Fruit fly (Drosophila melanogaster): Measurements from ENCODE around the gene CG34456.
A peak's percentile ranks its signal among the peaks of the same experiment; 100 is the strongest.

Gene CG34456

DNA sequence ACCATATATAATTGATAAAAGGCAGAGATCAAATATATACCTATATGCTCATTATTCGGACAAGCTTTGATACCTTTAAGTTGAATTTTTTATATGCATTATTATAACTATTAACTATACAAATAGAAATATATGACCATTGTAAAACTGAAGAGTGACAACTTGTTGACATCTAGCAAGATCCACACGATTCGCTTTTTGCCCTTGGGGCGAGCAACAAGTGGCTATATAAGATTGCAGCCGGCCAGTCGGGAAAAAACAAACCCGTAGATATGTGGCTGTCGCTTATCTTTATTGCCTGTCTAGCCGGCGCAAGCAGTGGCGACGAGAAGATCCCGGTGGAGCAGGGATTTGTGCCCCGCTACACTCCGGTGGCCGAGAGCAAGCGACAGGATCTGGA, at the start of gene CG34456:
Gene CG34456, plus strand, starts transcription at position 215 of the 400 bp plus-strand sequence.
- no peak for TF ChIP-seq Dref (GFP tag; IDR thresholded peaks at IDR 0.05)
- no peak for TF ChIP-seq CG9797 (GFP tag; optimal IDR thresholded peaks at IDR 0.05)
- no peak for TF ChIP-seq B-H2 (GFP tag; optimal IDR thresholded peaks at IDR 0.05)
- peak; percentile 2 for TF ChIP-seq CG13894 (tag; optimal IDR thresholded peaks at IDR 0.05)
- TF ChIP-seq luna (GFP tag; optimal IDR thresholded peaks at IDR 0.05): no peak
- peak; percentile 25 for TF ChIP-seq CG34376 (GFP tag; optimal IDR thresholded peaks at IDR 0.05)
- TF ChIP-seq Ada2b (GFP tag; IDR thresholded peaks at IDR 0.05): no peak
- no peak for TF ChIP-seq cas (GFP tag; IDR thresholded peaks at IDR 0.05)
- peak; percentile 26 for TF ChIP-seq CG13296 (GFP tag; optimal IDR thresholded peaks at IDR 0.05)
- no peak for TF ChIP-seq org-1 (GFP tag; optimal IDR thresholded peaks at IDR 0.05)
- no peak for TF ChIP-seq Dad (GFP tag; optimal IDR thresholded peaks at IDR 0.05)
- peak; percentile 9 for TF ChIP-seq sug (tag; optimal IDR thresholded peaks at IDR 0.05)
- no peak for TF ChIP-seq Elba2 (GFP tag; optimal IDR thresholded peaks at IDR 0.05)
- TF ChIP-seq CG34224 (GFP tag; IDR thresholded peaks at IDR 0.05; ENCODE audit: partially characterized antibody): no peak
- TF ChIP-seq lola (GFP tag; optimal IDR thresholded peaks at IDR 0.05): no peak
- TF ChIP-seq ci (GFP tag; IDR thresholded peaks at IDR 0.05): no peak

dm6 chr3L:9333745-9334382, 28.0 kb upstream of the CG34456 start, which contains the start of gene PGRP-LA:
Gene PGRP-LA, plus strand, starts transcription at chr3L:9334332.
- TF ChIP-seq row (GFP tag; IDR thresholded peaks at IDR 0.05): 0 out of 3 replicates have a peak, but pooled peaks have one; percentile 9
- TF ChIP-seq ewg (GFP tag; optimal IDR thresholded peaks at IDR 0.05): peak; percentile 11
- no peak for TF ChIP-seq org-1 (GFP tag; optimal IDR thresholded peaks at IDR 0.05)
- TF ChIP-seq tin (GFP tag; optimal IDR thresholded peaks at IDR 0.05): peak; percentile 2
- peak; percentile 52 for TF ChIP-seq onecut (GFP tag; IDR thresholded peaks at IDR 0.05)
- TF ChIP-seq CG3995 (GFP tag; optimal IDR thresholded peaks at IDR 0.05): no peak
- TF ChIP-seq fd3F (GFP tag; optimal IDR thresholded peaks at IDR 0.05): peak; percentile 25
- peak; percentile 52 for TF ChIP-seq CG7839 (tag; optimal IDR thresholded peaks at IDR 0.05)
- TF ChIP-seq Max (GFP tag; optimal IDR thresholded peaks at IDR 0.05): no peak
- TF ChIP-seq Myb (GFP tag; optimal IDR thresholded peaks at IDR 0.05): peak; percentile 54
- peak; percentile 35; the same call in 1 of the 2 replicates for TF ChIP-seq vvl (GFP tag; IDR thresholded peaks at IDR 0.05)
- TF ChIP-seq phol (tag; optimal IDR thresholded peaks at IDR 0.05): no peak
- peak; percentile 46 for TF ChIP-seq lab (GFP tag; optimal IDR thresholded peaks at IDR 0.05)
- TF ChIP-seq Doc3 (GFP tag; IDR thresholded peaks at IDR 0.05; ENCODE audit: partially characterized antibody): no peak
- no peak for TF ChIP-seq CG8290 (GFP tag; optimal IDR thresholded peaks at IDR 0.05)
- TF ChIP-seq CG8290 (tag; optimal IDR thresholded peaks at IDR 0.05): peak in 1 of 2 experiments; percentile 40
- peak; percentile 95 for TF ChIP-seq CTCF (GFP tag; optimal IDR thresholded peaks at IDR 0.05)
- TF ChIP-seq CG17385 (GFP tag; optimal IDR thresholded peaks at IDR 0.05): peak; percentile 22
- peak; percentile 11 for TF ChIP-seq mirr (GFP tag; optimal IDR thresholded peaks at IDR 0.05)
- TF ChIP-seq CG11504 (tag; optimal IDR thresholded peaks at IDR 0.05): peak; percentile 45
- TF ChIP-seq CG12391 (tag; optimal IDR thresholded peaks at IDR 0.05): no peak
- peak; percentile 9 for TF ChIP-seq Dp (GFP tag; optimal IDR thresholded peaks at IDR 0.05)
- TF ChIP-seq CG10431 (GFP tag; optimal IDR thresholded peaks at IDR 0.05): peak; percentile 19
- peak; percentile 28 for TF ChIP-seq CG2120 (GFP tag; optimal IDR thresholded peaks at IDR 0.05)
- no peak for TF ChIP-seq bowl (GFP tag; IDR thresholded peaks at IDR 0.05)
- TF ChIP-seq fd102C (GFP tag; optimal IDR thresholded peaks at IDR 0.05): no peak
- TF ChIP-seq Neu2 (GFP tag; optimal IDR thresholded peaks at IDR 0.05; ENCODE audit: borderline replicate concordance): no peak
- peak; percentile 1 for TF ChIP-seq az2 (GFP tag; optimal IDR thresholded peaks at IDR 0.05)
- peak; percentile 77 for TF ChIP-seq sens (GFP tag)
- TF ChIP-seq sisA (GFP tag; IDR thresholded peaks at IDR 0.05): peak; percentile 11; the same call in 1 of the 2 replicates
- peak; percentile 81 for TF ChIP-seq Med (GFP tag)
- peak; percentile 34; the same call in 1 of the 3 replicates for TF ChIP-seq zfh1 (GFP tag; IDR thresholded peaks at IDR 0.05)
- TF ChIP-seq Rfx (GFP tag; IDR thresholded peaks at IDR 0.05): peak; percentile 84
- peak; percentile 29; the same call in 1 of the 2 replicates for TF ChIP-seq H2.0 (GFP tag; IDR thresholded peaks at IDR 0.05)
- TF ChIP-seq Atf6 (GFP tag; IDR thresholded peaks at IDR 0.05): no peak

Data from whole organism, embryonic.